Worm (Caenorhabditis elegans): ENCODE measurements around the gene fbxc-33.

ce11 chrII:880666-881226 lies 32.7 kb upstream of the fbxc-33 start:
- TF ChIP-seq fos-1 (tag; optimal IDR thresholded peaks at IDR 0.05) (no peak), ztf-11 (tag; optimal IDR thresholded peaks at IDR 0.05) (no peak), alr-1 (tag; optimal IDR thresholded peaks at IDR 0.05; ENCODE audit: borderline replicate concordance) (no peak), lin-14 (GFP tag; optimal IDR thresholded peaks at IDR 0.05) (no peak)
